Worm (Caenorhabditis elegans): ENCODE data around the gene T21E8.5.

ce11 chrX:10891890-10892289 lies 5.9 kb downstream of the T21E8.5 start, which contains the start of gene F47B10.3:
- TF ChIP-seq him-1 (tag; optimal IDR thresholded peaks at IDR 0.05), result no peak
- no peak for TF ChIP-seq dao-5 (tag; optimal IDR thresholded peaks at IDR 0.05)
